Fruit fly (Drosophila melanogaster): ENCODE results near the gene CG13272.

Gene CG13272

dm6 chr2L:16799496-16799895, 5.2 kb upstream of the CG13272 start:
- TF ChIP-seq kay (GFP tag; ENCODE audit: borderline replicate concordance) (no peak), Mnt (GFP tag; optimal IDR thresholded peaks at IDR 0.05) (peak; percentile 9)

dm6 chr2L:16801578-16802152, 3.0 kb upstream of the CG13272 start:
- TF ChIP-seq kay (GFP tag; ENCODE audit: borderline replicate concordance) = peak; percentile 42
- no peak for TF ChIP-seq pad (GFP tag; optimal IDR thresholded peaks at IDR 0.05)

- no peak for TF ChIP-seq CG1620 (GFP tag; optimal IDR thresholded peaks at IDR 0.05)
- no peak for TF ChIP-seq Hr96 (GFP tag; optimal IDR thresholded peaks at IDR 0.05)
- TF ChIP-seq CG7045 (GFP tag; optimal IDR thresholded peaks at IDR 0.05) = no peak
- TF ChIP-seq cic (GFP tag; optimal IDR thresholded peaks at IDR 0.05) = no peak
- no peak for TF ChIP-seq CG7101 (tag; optimal IDR thresholded peaks at IDR 0.05)
- no peak for TF ChIP-seq bab1 (GFP tag; optimal IDR thresholded peaks at IDR 0.05)
- no peak for TF ChIP-seq CG14711 (tag; optimal IDR thresholded peaks at IDR 0.05)
- no peak for TF ChIP-seq cnc (optimal IDR thresholded peaks at IDR 0.05)
- TF ChIP-seq Clk (GFP tag; optimal IDR thresholded peaks at IDR 0.05) = no peak
- TF ChIP-seq CG5204 (GFP tag; optimal IDR thresholded peaks at IDR 0.05) = no peak
- no peak for TF ChIP-seq Mnt (GFP tag; optimal IDR thresholded peaks at IDR 0.05)
- no peak for TF ChIP-seq CG12768 (GFP tag; optimal IDR thresholded peaks at IDR 0.05)
- TF ChIP-seq tj (GFP tag; optimal IDR thresholded peaks at IDR 0.05) = no peak
- TF ChIP-seq pad (GFP tag; optimal IDR thresholded peaks at IDR 0.05) = no peak
- TF ChIP-seq CG11617 (GFP tag; optimal IDR thresholded peaks at IDR 0.05) = no peak
- no peak for TF ChIP-seq Crg-1 (GFP tag; optimal IDR thresholded peaks at IDR 0.05)
- TF ChIP-seq ovo (GFP tag; optimal IDR thresholded peaks at IDR 0.05) = no peak
- TF ChIP-seq toe (GFP tag; optimal IDR thresholded peaks at IDR 0.05) = no peak
- no peak for TF ChIP-seq kay (GFP tag; ENCODE audit: borderline replicate concordance)
Measured at dm6 chr2L:16803638-16804037, 1.0 kb upstream of the CG13272 start.

- TF ChIP-seq Mnt (GFP tag; optimal IDR thresholded peaks at IDR 0.05) (no peak), CG14711 (tag; optimal IDR thresholded peaks at IDR 0.05) (no peak), toe (GFP tag; optimal IDR thresholded peaks at IDR 0.05) (no peak), Hr96 (GFP tag; optimal IDR thresholded peaks at IDR 0.05) (no peak), Clk (GFP tag; optimal IDR thresholded peaks at IDR 0.05) (no peak), cic (GFP tag; optimal IDR thresholded peaks at IDR 0.05) (no peak), Crg-1 (GFP tag; optimal IDR thresholded peaks at IDR 0.05) (no peak), tj (GFP tag; optimal IDR thresholded peaks at IDR 0.05) (no peak), CG7045 (GFP tag; optimal IDR thresholded peaks at IDR 0.05) (no peak), pad (GFP tag; optimal IDR thresholded peaks at IDR 0.05) (no peak), CG33017 (tag; optimal IDR thresholded peaks at IDR 0.05) (no peak), CG5204 (GFP tag; optimal IDR thresholded peaks at IDR 0.05) (no peak), CG7101 (tag; optimal IDR thresholded peaks at IDR 0.05) (no peak), CG12768 (GFP tag; optimal IDR thresholded peaks at IDR 0.05) (no peak), cnc (optimal IDR thresholded peaks at IDR 0.05) (no peak), bab1 (GFP tag; optimal IDR thresholded peaks at IDR 0.05) (no peak)
Measured at dm6 chr2L:16808752-16809151, 4.1 kb downstream of the CG13272 start.

- peak; percentile 35 for TF ChIP-seq CG1620 (GFP tag; optimal IDR thresholded peaks at IDR 0.05)
- peak; percentile 57 for TF ChIP-seq Hr96 (GFP tag; optimal IDR thresholded peaks at IDR 0.05)
- peak; percentile 1 for TF ChIP-seq cic (GFP tag; optimal IDR thresholded peaks at IDR 0.05)
- peak; percentile 25 for TF ChIP-seq ovo (GFP tag; optimal IDR thresholded peaks at IDR 0.05)
- TF ChIP-seq tj (GFP tag; optimal IDR thresholded peaks at IDR 0.05) = no peak
- TF ChIP-seq Mnt (GFP tag; optimal IDR thresholded peaks at IDR 0.05) = peak; percentile 79
- TF ChIP-seq pad (GFP tag; optimal IDR thresholded peaks at IDR 0.05) = peak; percentile 64
- TF ChIP-seq kay (GFP tag; ENCODE audit: borderline replicate concordance) = peak; percentile 92
- peak; percentile 65 for TF ChIP-seq bab1 (GFP tag; optimal IDR thresholded peaks at IDR 0.05)
- TF ChIP-seq CG14711 (tag; optimal IDR thresholded peaks at IDR 0.05) = peak; percentile 27
- peak; percentile 27 for TF ChIP-seq CG11617 (GFP tag; optimal IDR thresholded peaks at IDR 0.05)
- TF ChIP-seq cnc (optimal IDR thresholded peaks at IDR 0.05) = no peak
- no peak for TF ChIP-seq CG12768 (GFP tag; optimal IDR thresholded peaks at IDR 0.05)
- TF ChIP-seq CG7045 (GFP tag; optimal IDR thresholded peaks at IDR 0.05) = no peak
- peak; percentile 70 for TF ChIP-seq CG5204 (GFP tag; optimal IDR thresholded peaks at IDR 0.05)
- TF ChIP-seq Crg-1 (GFP tag; optimal IDR thresholded peaks at IDR 0.05) = no peak
- TF ChIP-seq Clk (GFP tag; optimal IDR thresholded peaks at IDR 0.05) = no peak
- TF ChIP-seq toe (GFP tag; optimal IDR thresholded peaks at IDR 0.05) = peak; percentile 28
- peak; percentile 13 for TF ChIP-seq CG7101 (tag; optimal IDR thresholded peaks at IDR 0.05)
- TF ChIP-seq CG33017 (tag; optimal IDR thresholded peaks at IDR 0.05) = peak; percentile 13
Measured at dm6 chr2L:16815989-16816749, 11.5 kb downstream of the CG13272 start, which contains the start of gene mdy. mdy (plus strand) TSS chr2L:16816660.

- TF ChIP-seq CG33017 (tag; optimal IDR thresholded peaks at IDR 0.05) (no peak), tj (GFP tag; optimal IDR thresholded peaks at IDR 0.05) (peak; percentile 31), Clk (GFP tag; optimal IDR thresholded peaks at IDR 0.05) (no peak), Mnt (GFP tag; optimal IDR thresholded peaks at IDR 0.05) (no peak), CG7101 (tag; optimal IDR thresholded peaks at IDR 0.05) (no peak), ovo (GFP tag; optimal IDR thresholded peaks at IDR 0.05) (no peak)
Measured at dm6 chr2L:16816750-16817087, 12.0 kb downstream of the CG13272 start.

Measured in whole organism, adult.